Worm (Caenorhabditis elegans) whole organism, L4/young adult: ENCODE results near the gene F49C12.1.

Source experiments
- W03F9.2 ChIP-seq: fragments of 150-350 bp; optimal IDR thresholded peaks from 2 replicates; lab custom pipeline; 2014; ENCODE audit warnings: missing biosample characterization, missing genetic modification characterization
- him-1 ChIP-seq: sonication (generic microtip); optimal IDR thresholded peaks from 2 replicates; lab custom pipeline; 2016; ENCODE audit warnings: missing genotype, missing genetic modification reagents, missing genetic modification characterization, missing compliant biosample characterization

- TF ChIP-seq him-1 (tag; lab: Kevin White, UChicago): no peak
- TF ChIP-seq W03F9.2 (tag; lab: Kevin White, UChicago): no peak
Observed at ce11 chrIV:9263812-9264320, 32.3 kb downstream of the F49C12.1 start, which contains the start of gene flh-1.
